Fruit fly (Drosophila melanogaster) whole organism, adult: ENCODE data around the gene Chro.

ENCODE experiments used
- CG11617 ChIP-seq: fragments of 200-800 bp; sonication (Bioruptor generic); optimal IDR thresholded peaks from 2 replicates; lab custom pipeline; 2017; ENCODE audit warnings: mild to moderate bottlenecking, missing biosample characterization, missing genetic modification reagents, missing genetic modification characterization
- CG12768 ChIP-seq: fragments of 200-800 bp; sonication (Bioruptor generic); optimal IDR thresholded peaks from 2 replicates; lab custom pipeline; 2017; ENCODE audit warnings: missing biosample characterization, missing genetic modification characterization, mild to moderate bottlenecking, moderate library complexity, missing genetic modification reagents
- CG14711 ChIP-seq: fragments of 200-800 bp; sonication (Bioruptor generic); optimal IDR thresholded peaks from 2 replicates; lab custom pipeline; 2018; ENCODE audit warnings: missing biosample characterization, mild to moderate bottlenecking, missing genetic modification characterization, moderate library complexity
- CG1620 ChIP-seq: fragments of 200-800 bp; sonication (Bioruptor generic); optimal IDR thresholded peaks from 2 replicates; lab custom pipeline; 2016; ENCODE audit warnings: missing biosample characterization, missing genetic modification characterization
- CG33017 ChIP-seq: fragments of 200-800 bp; sonication (Bioruptor generic); optimal IDR thresholded peaks from 2 replicates; lab custom pipeline; 2018; ENCODE audit warnings: missing biosample characterization, mild to moderate bottlenecking, missing genetic modification characterization, moderate library complexity
- CG5204 ChIP-seq: fragments of 200-800 bp; sonication (Bioruptor generic); optimal IDR thresholded peaks from 2 replicates; lab custom pipeline; 2016; ENCODE audit warnings: missing biosample characterization, missing genetic modification characterization
- CG7045 ChIP-seq: fragments of 200-800 bp; sonication (Bioruptor generic); optimal IDR thresholded peaks from 2 replicates; lab custom pipeline; 2017; ENCODE audit warnings: missing biosample characterization, mild to moderate bottlenecking, missing genetic modification characterization
- CG7101 ChIP-seq: fragments of 200-800 bp; sonication (Bioruptor generic); optimal IDR thresholded peaks from 2 replicates; lab custom pipeline; 2018; ENCODE audit warnings: missing biosample characterization, mild to moderate bottlenecking, missing genetic modification characterization, moderate library complexity
- Clk ChIP-seq: fragments of 200-800 bp; sonication (Bioruptor generic); optimal IDR thresholded peaks from 2 replicates; lab custom pipeline; 2017; ENCODE audit warnings: missing biosample characterization, missing genetic modification characterization
- Crg-1 ChIP-seq: fragments of 200-800 bp; sonication (Bioruptor generic); optimal IDR thresholded peaks from 2 replicates; lab custom pipeline; 2016; ENCODE audit warnings: missing biosample characterization, missing genetic modification characterization
- Hr96 ChIP-seq: fragments of 200-800 bp; sonication (Bioruptor generic); optimal IDR thresholded peaks from 2 replicates; lab custom pipeline; 2016; ENCODE audit warnings: missing biosample characterization, missing genetic modification characterization
- Mnt ChIP-seq: fragments of 200-800 bp; sonication (Bioruptor generic); optimal IDR thresholded peaks from 2 replicates; lab custom pipeline; 2016; ENCODE audit warnings: missing biosample characterization, mild to moderate bottlenecking, missing genetic modification characterization
- bab1 ChIP-seq: fragments of 200-800 bp; sonication (Bioruptor generic); optimal IDR thresholded peaks from 3 replicates; lab custom pipeline; 2019; ENCODE audit warnings: missing biosample characterization, mild to moderate bottlenecking, missing genetic modification characterization, moderate library complexity
- cic ChIP-seq: fragments of 200-800 bp; sonication (Bioruptor generic); optimal IDR thresholded peaks from 2 replicates; lab custom pipeline; 2017; ENCODE audit warnings: missing biosample characterization, mild to moderate bottlenecking, missing genetic modification characterization, moderate library complexity
- cnc ChIP-seq, 2 experiments: fragments of >200 bp; optimal IDR thresholded peaks; 2 replicates each; lab custom pipeline; 2017
- kay ChIP-seq: fragments of 200-800 bp; sonication (Bioruptor generic); peaks from one replicate; lab custom pipeline; 2016; ENCODE audit warnings: missing biosample characterization, missing genetic modification characterization, borderline replicate concordance
- ovo ChIP-seq: fragments of 200-800 bp; sonication (Bioruptor generic); optimal IDR thresholded peaks from 2 replicates; lab custom pipeline; 2016; ENCODE audit warnings: missing biosample characterization, missing genetic modification characterization
- pad ChIP-seq: fragments of 200-800 bp; sonication (Bioruptor generic); optimal IDR thresholded peaks from 3 replicates; lab custom pipeline; 2017; ENCODE audit warnings: missing biosample characterization, missing genetic modification characterization, mild to moderate bottlenecking, moderate library complexity, missing genetic modification reagents
- tj ChIP-seq: fragments of 200-800 bp; sonication (Bioruptor generic); optimal IDR thresholded peaks from 3 replicates; lab custom pipeline; 2017; ENCODE audit warnings: missing biosample characterization, mild to moderate bottlenecking, missing genetic modification characterization, moderate library complexity
- toe ChIP-seq: fragments of 200-800 bp; sonication (Bioruptor generic); optimal IDR thresholded peaks from 2 replicates; lab custom pipeline; 2016; ENCODE audit warnings: missing biosample characterization, missing genetic modification characterization

Gene Chro

DNA sequence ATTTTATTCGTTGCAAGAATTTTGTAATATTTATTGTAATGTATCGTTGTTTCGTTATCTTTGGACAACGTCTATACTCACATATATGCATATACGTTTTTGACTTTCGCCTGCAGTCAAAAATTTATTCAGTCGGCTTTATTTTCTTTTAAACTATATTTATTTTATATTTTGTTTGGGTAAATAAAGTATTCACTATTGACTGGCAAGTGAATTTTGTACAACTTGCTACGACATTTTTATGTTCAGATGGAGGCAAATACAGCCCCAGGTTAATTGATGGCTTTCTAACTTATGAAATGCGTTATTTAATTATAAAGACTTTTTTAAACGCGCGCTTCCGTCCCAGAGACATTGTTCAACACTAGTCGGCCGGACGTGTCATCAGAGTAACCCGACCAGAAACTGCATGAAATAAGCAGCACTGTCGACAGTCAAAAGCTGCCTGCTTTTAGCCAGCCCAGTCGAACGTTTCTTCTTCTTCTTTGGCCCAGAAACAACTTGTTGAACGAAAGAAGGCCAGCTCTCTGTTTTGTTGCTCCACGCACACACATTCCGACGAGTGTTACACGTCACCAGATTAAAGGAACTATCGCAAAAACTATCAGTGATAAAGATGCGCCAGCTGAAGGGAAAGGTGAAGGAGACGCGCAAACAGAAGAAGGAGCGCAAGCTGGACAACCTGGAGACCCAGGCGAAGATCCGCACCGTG, 15.3 kb downstream of the Chro start, which contains the start of gene CG33169:
TSS of gene CG33169 (plus strand) at position 498 of the 712 bp plus-strand sequence.
- TF ChIP-seq cnc (optimal IDR thresholded peaks at IDR 0.05; lab: Kevin White, UChicago) = no peak
- peak; percentile 77 for TF ChIP-seq toe (GFP tag; lab: Kevin White, UChicago)
- peak; percentile 68 for TF ChIP-seq CG7045 (GFP tag; lab: Kevin White, UChicago)
- TF ChIP-seq CG33017 (tag; lab: Kevin White, UChicago) = peak; percentile 69
- TF ChIP-seq kay (GFP tag; lab: Kevin White, UChicago) = peak; percentile 94
- no peak for TF ChIP-seq CG5204 (GFP tag; lab: Kevin White, UChicago)
- TF ChIP-seq cic = peak; percentile 84
- TF ChIP-seq tj = peak; percentile 45
- TF ChIP-seq pad (GFP tag; lab: Kevin White, UChicago) = peak; percentile 82
- peak; percentile 74 for TF ChIP-seq Clk
- TF ChIP-seq Mnt (GFP tag; lab: Kevin White, UChicago) = peak; percentile 89
- peak; percentile 80 for TF ChIP-seq Hr96 (GFP tag; lab: Kevin White, UChicago)
- no peak for TF ChIP-seq CG11617 (GFP tag; lab: Kevin White, UChicago)
- TF ChIP-seq CG12768 (GFP tag; lab: Kevin White, UChicago) = peak; percentile 87
- TF ChIP-seq CG7101 (tag; lab: Kevin White, UChicago) = peak; percentile 88
- TF ChIP-seq CG14711 (tag; lab: Kevin White, UChicago) = peak; percentile 63
- TF ChIP-seq Crg-1 (GFP tag; lab: Kevin White, UChicago) = peak; percentile 92
- TF ChIP-seq bab1 (GFP tag; lab: Kevin White, UChicago) = peak; percentile 88
- peak; percentile 87 for TF ChIP-seq ovo (GFP tag; lab: Kevin White, UChicago)
- TF ChIP-seq CG1620 (GFP tag; lab: Kevin White, UChicago) = peak; percentile 96

DNA sequence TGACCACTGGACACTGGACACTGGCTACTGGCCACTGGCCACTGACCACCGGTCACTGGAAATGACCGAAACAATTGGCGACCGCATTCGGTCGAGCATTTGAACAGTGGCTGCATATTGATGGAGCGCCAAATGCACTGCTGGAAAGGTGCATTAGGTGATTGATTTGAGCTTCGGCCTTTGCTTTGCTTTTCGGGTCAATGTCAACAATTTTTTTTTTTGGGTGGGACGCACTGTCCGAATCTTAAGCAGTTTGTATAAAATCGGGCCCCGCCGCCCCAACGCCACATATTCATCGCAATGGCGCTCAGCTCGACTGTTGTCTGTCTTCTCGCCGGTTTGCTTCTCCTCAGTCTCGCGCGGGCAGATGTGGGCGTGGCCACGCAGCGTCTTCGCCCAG, 18.3 kb downstream of the Chro start, which contains the start of gene CG13239:
TSS of gene CG13239 (plus strand) at position 301 of the 400 bp plus-strand sequence.
- TF ChIP-seq CG5204 (GFP tag; lab: Kevin White, UChicago) = no peak
- TF ChIP-seq cic = no peak
- no peak for TF ChIP-seq CG33017 (tag; lab: Kevin White, UChicago)
- no peak for TF ChIP-seq Crg-1 (GFP tag; lab: Kevin White, UChicago)
- no peak for TF ChIP-seq ovo (GFP tag; lab: Kevin White, UChicago)
- TF ChIP-seq CG7101 (tag; lab: Kevin White, UChicago) = no peak
- TF ChIP-seq pad (GFP tag; lab: Kevin White, UChicago) = no peak
- no peak for TF ChIP-seq cnc (optimal IDR thresholded peaks at IDR 0.05; lab: Kevin White, UChicago)
- no peak for TF ChIP-seq CG1620 (GFP tag; lab: Kevin White, UChicago)
- no peak for TF ChIP-seq Hr96 (GFP tag; lab: Kevin White, UChicago)
- no peak for TF ChIP-seq Mnt (GFP tag; lab: Kevin White, UChicago)
- no peak for TF ChIP-seq kay (GFP tag; lab: Kevin White, UChicago)
- TF ChIP-seq CG7045 (GFP tag; lab: Kevin White, UChicago) = no peak
- TF ChIP-seq CG14711 (tag; lab: Kevin White, UChicago) = no peak
- TF ChIP-seq toe (GFP tag; lab: Kevin White, UChicago) = no peak
- TF ChIP-seq bab1 (GFP tag; lab: Kevin White, UChicago) = no peak
- TF ChIP-seq Clk = no peak
- TF ChIP-seq tj = no peak
- TF ChIP-seq CG12768 (GFP tag; lab: Kevin White, UChicago) = no peak

DNA sequence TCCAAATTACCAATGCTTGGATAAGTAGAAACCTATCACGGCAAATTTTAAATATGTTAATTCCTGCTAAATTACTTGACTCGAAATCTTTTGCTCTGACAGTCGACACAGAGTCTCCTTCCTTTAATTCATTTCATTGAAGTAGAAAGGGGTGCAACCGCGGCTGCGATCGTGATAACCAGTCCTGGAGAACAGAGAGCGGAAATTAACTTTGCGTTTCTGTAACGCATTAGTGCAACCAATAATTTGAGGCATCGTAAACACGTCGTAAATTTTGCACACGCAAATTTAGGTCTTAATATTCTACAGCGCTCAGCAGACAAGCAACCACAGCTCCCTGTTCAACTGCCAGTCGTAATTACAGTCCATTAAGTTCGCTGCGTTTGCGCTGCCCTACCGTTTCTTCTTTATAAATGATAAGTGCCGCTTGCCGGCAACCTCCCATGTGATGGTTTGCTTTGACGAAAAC, 22.7 kb downstream of the Chro start, which contains the start of gene CG32459:
TSS of gene CG32459 (minus strand) at position 51 of the 469 bp plus-strand sequence.
- TF ChIP-seq CG33017 (tag; lab: Kevin White, UChicago) (no peak), pad (GFP tag; lab: Kevin White, UChicago) (no peak), CG12768 (GFP tag; lab: Kevin White, UChicago) (no peak), CG11617 (GFP tag; lab: Kevin White, UChicago) (no peak), CG1620 (GFP tag; lab: Kevin White, UChicago) (no peak), Mnt (GFP tag; lab: Kevin White, UChicago) (no peak), bab1 (GFP tag; lab: Kevin White, UChicago) (no peak), Hr96 (GFP tag; lab: Kevin White, UChicago) (no peak), Crg-1 (GFP tag; lab: Kevin White, UChicago) (no peak), CG5204 (GFP tag; lab: Kevin White, UChicago) (no peak), tj (no peak), toe (GFP tag; lab: Kevin White, UChicago) (no peak)

DNA sequence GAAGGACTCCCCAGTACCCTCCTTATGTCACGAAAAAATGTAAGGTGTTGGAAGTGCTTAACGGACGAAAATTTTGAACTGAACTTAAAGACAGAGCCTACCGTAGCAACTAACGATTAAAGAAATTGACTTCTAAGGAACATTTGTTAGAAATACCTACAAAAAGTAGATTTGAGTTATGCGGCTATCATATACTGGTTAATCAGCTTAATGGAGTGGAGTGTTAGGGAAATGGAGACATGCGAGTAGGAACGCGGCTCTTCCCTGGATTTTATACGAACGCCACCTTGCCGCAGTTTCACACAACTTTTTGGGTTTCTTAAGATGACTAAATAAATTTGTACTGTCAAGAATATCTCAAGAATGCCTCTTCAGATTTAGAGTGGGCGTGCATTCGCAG, 25.4 kb downstream of the Chro start, which contains the start of gene CG32462:
TSS of gene CG32462 (minus strand) at position 101 of the 400 bp plus-strand sequence.
- no peak for TF ChIP-seq CG5204 (GFP tag; lab: Kevin White, UChicago)
- no peak for TF ChIP-seq Hr96 (GFP tag; lab: Kevin White, UChicago)
- TF ChIP-seq CG12768 (GFP tag; lab: Kevin White, UChicago) = no peak
- no peak for TF ChIP-seq cnc (optimal IDR thresholded peaks at IDR 0.05; lab: Kevin White, UChicago)

DNA sequence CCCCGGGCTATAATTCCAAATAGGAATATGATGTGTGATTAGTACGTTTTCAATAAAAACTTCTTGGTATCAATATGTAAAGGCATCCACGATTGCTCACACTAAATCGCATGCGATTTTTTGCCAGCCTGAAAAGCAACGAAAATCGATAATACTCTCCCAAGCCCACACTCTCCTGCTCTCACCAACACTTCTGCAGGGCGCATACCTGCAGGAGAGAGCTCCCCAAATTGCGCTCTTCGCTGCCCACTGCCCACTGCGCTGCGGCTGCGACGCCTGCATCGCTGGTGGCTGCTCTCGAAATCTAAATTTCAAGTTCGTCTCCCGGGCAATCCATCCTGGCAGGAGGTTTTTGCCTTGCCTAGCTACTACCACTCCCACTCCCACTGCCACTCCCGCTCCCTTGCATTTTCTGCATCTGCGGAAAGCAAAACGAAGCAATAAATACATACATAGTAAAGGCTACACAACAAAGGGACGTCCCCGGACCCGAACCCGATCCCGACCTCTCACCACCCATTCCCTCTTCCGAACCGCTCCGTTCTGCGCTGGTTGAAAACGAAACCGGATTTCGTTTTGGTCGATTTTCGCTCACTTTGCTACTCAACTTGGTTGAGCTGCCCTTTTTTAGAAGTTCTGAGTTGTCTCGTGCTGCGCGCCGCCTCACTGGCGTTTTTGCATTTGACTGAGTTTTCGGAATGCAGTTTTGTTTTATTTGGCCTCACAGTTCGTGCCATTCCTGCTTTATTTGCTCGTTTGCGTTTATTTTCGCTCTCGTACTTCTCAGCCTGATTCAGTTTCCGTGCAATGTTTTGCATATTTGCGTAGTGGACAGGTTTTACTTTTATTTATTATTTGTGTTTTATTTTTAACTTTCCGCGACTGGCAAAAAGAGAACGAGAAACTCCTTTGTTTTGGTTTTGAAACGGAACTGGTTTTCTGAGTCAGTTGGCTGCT, 27.3 kb downstream of the Chro start:
- TF ChIP-seq tj (peak; percentile 95), pad (GFP tag; lab: Kevin White, UChicago) (no peak)
